Worm (Caenorhabditis elegans): ENCODE results near the gene inx-7.
A peak's percentile ranks its signal among the peaks of the same experiment; 100 is the strongest.

DNA sequence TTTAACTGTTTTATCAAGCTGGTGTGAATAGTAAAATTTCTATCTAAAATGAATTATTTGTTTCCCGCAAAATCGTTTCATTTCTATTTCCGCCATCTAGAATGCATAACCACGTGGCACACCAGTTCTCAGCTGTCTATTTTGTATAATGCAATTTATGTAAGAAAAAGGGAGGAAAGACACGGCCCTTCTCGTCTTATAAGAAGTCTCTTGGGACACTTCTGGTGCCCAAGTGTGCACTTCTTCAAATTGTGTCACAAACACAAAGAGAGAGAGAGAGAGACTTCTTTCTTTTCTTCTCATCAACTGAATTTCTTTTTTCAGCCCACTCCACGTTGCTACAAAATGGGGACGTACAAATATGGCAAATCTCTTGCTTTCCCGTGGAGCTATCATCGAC is 30.8 kb upstream of the inx-7 start:
- TF ChIP-seq nhr-25 (tag; optimal IDR thresholded peaks at IDR 0.05) = no peak
- TF ChIP-seq alr-1 (tag; optimal IDR thresholded peaks at IDR 0.05) = no peak
- TF ChIP-seq aly-2 (tag; optimal IDR thresholded peaks at IDR 0.05) = no peak
- TF ChIP-seq F13H6.1 (tag; optimal IDR thresholded peaks at IDR 0.05) = no peak
- no peak for TF ChIP-seq C34F6.9 (tag; optimal IDR thresholded peaks at IDR 0.05)
- TF ChIP-seq unc-55 (GFP tag; optimal IDR thresholded peaks at IDR 0.05) = no peak
- TF ChIP-seq ztf-11 (tag; optimal IDR thresholded peaks at IDR 0.05) = no peak
- peak; percentile 52 for TF ChIP-seq crh-2 (tag; optimal IDR thresholded peaks at IDR 0.05)
- no peak for TF ChIP-seq blmp-1 (tag; optimal IDR thresholded peaks at IDR 0.05; ENCODE audit: insufficient read depth)
- no peak for TF ChIP-seq ZK546.5 (tag; optimal IDR thresholded peaks at IDR 0.05)
- TF ChIP-seq fos-1 (tag; optimal IDR thresholded peaks at IDR 0.05) = no peak
- no peak for TF ChIP-seq snpc-4 (tag; optimal IDR thresholded peaks at IDR 0.05)
- no peak for TF ChIP-seq dmd-4 (tag; optimal IDR thresholded peaks at IDR 0.05)
